Fruit fly (Drosophila melanogaster): ENCODE measurements around the gene CG6602.

The CG6602 gene

dm6 chr3L:6068178-6068577, 3.8 kb upstream of the CG6602 start:
- TF ChIP-seq toe (GFP tag; optimal IDR thresholded peaks at IDR 0.05) (no peak), Clk (GFP tag; optimal IDR thresholded peaks at IDR 0.05) (no peak), bab1 (GFP tag; optimal IDR thresholded peaks at IDR 0.05) (no peak), pad (GFP tag; optimal IDR thresholded peaks at IDR 0.05) (no peak), CG12768 (GFP tag; optimal IDR thresholded peaks at IDR 0.05) (no peak), CG14711 (tag; optimal IDR thresholded peaks at IDR 0.05) (no peak), CG5204 (GFP tag; optimal IDR thresholded peaks at IDR 0.05) (no peak), tj (GFP tag; optimal IDR thresholded peaks at IDR 0.05) (no peak), CG11617 (GFP tag; optimal IDR thresholded peaks at IDR 0.05) (no peak)

DNA sequence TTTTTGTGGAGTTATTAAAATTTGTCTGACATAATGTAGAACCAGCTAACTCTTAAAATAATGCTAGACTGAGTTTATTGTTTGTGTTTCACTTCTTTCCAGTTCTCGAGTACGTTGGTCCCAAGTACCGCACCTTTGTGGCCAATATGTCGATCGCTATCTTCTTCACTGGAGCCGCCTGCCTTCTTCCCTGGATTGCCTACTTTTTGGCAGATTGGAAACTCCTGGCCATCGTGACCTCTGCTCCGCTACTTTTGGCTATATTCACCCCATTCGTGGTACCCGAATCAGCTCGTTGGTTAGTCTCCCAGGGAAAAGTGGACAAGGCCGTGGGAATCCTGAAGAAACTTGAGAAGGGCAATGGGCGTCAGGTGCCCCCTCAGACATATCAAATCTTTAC, 1.8 kb upstream of the CG6602 start:
- TF ChIP-seq toe (GFP tag; optimal IDR thresholded peaks at IDR 0.05) (no peak), CG14711 (tag; optimal IDR thresholded peaks at IDR 0.05) (no peak), cnc (optimal IDR thresholded peaks at IDR 0.05) (no peak), Clk (GFP tag; optimal IDR thresholded peaks at IDR 0.05) (no peak), Crg-1 (GFP tag; optimal IDR thresholded peaks at IDR 0.05) (no peak), pad (GFP tag; optimal IDR thresholded peaks at IDR 0.05) (no peak), CG33017 (tag; optimal IDR thresholded peaks at IDR 0.05) (no peak), CG7045 (GFP tag; optimal IDR thresholded peaks at IDR 0.05) (no peak), Mnt (GFP tag; optimal IDR thresholded peaks at IDR 0.05) (no peak), cic (GFP tag; optimal IDR thresholded peaks at IDR 0.05) (no peak), ovo (GFP tag; optimal IDR thresholded peaks at IDR 0.05) (no peak), kay (GFP tag; ENCODE audit: borderline replicate concordance) (no peak), tj (GFP tag; optimal IDR thresholded peaks at IDR 0.05) (no peak), CG1620 (GFP tag; optimal IDR thresholded peaks at IDR 0.05) (no peak), CG11617 (GFP tag; optimal IDR thresholded peaks at IDR 0.05) (no peak), bab1 (GFP tag; optimal IDR thresholded peaks at IDR 0.05) (no peak), CG7101 (tag; optimal IDR thresholded peaks at IDR 0.05) (no peak), CG12768 (GFP tag; optimal IDR thresholded peaks at IDR 0.05) (no peak)

dm6 chr3L:6074975-6075692, 3.2 kb downstream of the CG6602 start, which contains the start of the genes CG13295 and CG6610:
TSS of gene CG13295 (minus strand) at chr3L:6075245.
TSS of gene CG6610 (plus strand) at chr3L:6075536.
- TF ChIP-seq CG33017 (tag; optimal IDR thresholded peaks at IDR 0.05) (peak; percentile 10), toe (GFP tag; optimal IDR thresholded peaks at IDR 0.05) (peak; percentile 73), CG5204 (GFP tag; optimal IDR thresholded peaks at IDR 0.05) (peak; percentile 49), CG7101 (tag; optimal IDR thresholded peaks at IDR 0.05) (peak; percentile 56), CG7045 (GFP tag; optimal IDR thresholded peaks at IDR 0.05) (peak; percentile 46), bab1 (GFP tag; optimal IDR thresholded peaks at IDR 0.05) (peak; percentile 54), CG12768 (GFP tag; optimal IDR thresholded peaks at IDR 0.05) (peak; percentile 24), cnc (optimal IDR thresholded peaks at IDR 0.05) (no peak), Hr96 (GFP tag; optimal IDR thresholded peaks at IDR 0.05) (peak; percentile 71), ovo (GFP tag; optimal IDR thresholded peaks at IDR 0.05) (no peak), Clk (GFP tag; optimal IDR thresholded peaks at IDR 0.05) (peak; percentile 40), CG1620 (GFP tag; optimal IDR thresholded peaks at IDR 0.05) (peak; percentile 63), pad (GFP tag; optimal IDR thresholded peaks at IDR 0.05) (peak; percentile 25), cic (GFP tag; optimal IDR thresholded peaks at IDR 0.05) (peak; percentile 1), kay (GFP tag; ENCODE audit: borderline replicate concordance) (no peak), CG11617 (GFP tag; optimal IDR thresholded peaks at IDR 0.05) (peak; percentile 32), Mnt (GFP tag; optimal IDR thresholded peaks at IDR 0.05) (peak; percentile 46), Crg-1 (GFP tag; optimal IDR thresholded peaks at IDR 0.05) (peak; percentile 52), CG14711 (tag; optimal IDR thresholded peaks at IDR 0.05) (peak; percentile 23), tj (GFP tag; optimal IDR thresholded peaks at IDR 0.05) (no peak)

DNA sequence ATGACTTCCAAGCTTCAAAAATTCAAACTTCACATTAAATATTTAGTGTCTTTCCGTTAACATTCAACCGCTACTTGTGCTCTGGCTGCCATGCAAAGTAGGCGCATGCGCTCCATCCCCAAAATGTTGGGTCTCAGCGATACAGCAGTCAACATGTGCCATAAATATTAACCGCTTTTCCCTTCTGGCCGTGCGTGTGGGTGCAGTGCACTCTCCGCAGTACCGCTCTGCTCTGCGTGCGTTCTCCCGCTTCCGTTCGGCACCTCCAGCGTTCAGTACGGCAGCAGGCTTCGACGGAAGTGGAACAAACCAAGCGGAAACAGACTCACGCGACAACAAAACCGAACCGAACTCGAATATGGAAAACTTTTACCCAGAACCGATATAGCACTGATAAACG, 4.5 kb downstream of the CG6602 start, which contains the start of gene ssp6:
Gene ssp6, plus strand, starts transcription at position 294 of the 400 bp plus-strand sequence.
- TF ChIP-seq tj (GFP tag; optimal IDR thresholded peaks at IDR 0.05) (no peak), pad (GFP tag; optimal IDR thresholded peaks at IDR 0.05) (no peak), CG7045 (GFP tag; optimal IDR thresholded peaks at IDR 0.05) (no peak), CG33017 (tag; optimal IDR thresholded peaks at IDR 0.05) (no peak), bab1 (GFP tag; optimal IDR thresholded peaks at IDR 0.05) (no peak), CG7101 (tag; optimal IDR thresholded peaks at IDR 0.05) (no peak), cnc (optimal IDR thresholded peaks at IDR 0.05) (no peak), Mnt (GFP tag; optimal IDR thresholded peaks at IDR 0.05) (no peak)

DNA sequence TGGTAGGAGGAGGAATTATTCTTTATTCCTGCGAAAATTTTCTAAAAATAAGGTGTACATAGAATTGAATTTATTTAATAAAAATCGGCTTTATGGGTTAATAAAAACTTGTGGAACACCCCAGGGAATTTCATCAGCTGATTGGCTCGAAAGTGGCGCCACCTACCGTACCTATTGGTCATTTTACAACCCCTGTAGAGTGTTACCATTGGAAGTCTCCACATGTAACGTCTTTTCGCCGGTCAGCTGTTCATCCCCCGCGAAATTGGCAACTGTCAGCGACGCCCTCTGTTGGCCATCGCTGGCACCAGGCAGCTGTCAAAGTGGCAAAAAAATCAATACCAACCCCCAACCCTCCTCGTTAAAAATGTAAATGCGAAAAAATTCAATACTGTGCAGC, 10.6 kb downstream of the CG6602 start, which contains the start of gene CG13293:
Gene CG13293, plus strand, starts transcription at position 323 of the 400 bp plus-strand sequence.
- TF ChIP-seq CG7045 (GFP tag; optimal IDR thresholded peaks at IDR 0.05) (no peak), bab1 (GFP tag; optimal IDR thresholded peaks at IDR 0.05) (no peak), CG5204 (GFP tag; optimal IDR thresholded peaks at IDR 0.05) (no peak), CG11617 (GFP tag; optimal IDR thresholded peaks at IDR 0.05) (no peak), ovo (GFP tag; optimal IDR thresholded peaks at IDR 0.05) (no peak), pad (GFP tag; optimal IDR thresholded peaks at IDR 0.05) (no peak), cic (GFP tag; optimal IDR thresholded peaks at IDR 0.05) (no peak)

dm6 chr3L:6084446-6084845, 12.5 kb downstream of the CG6602 start:
- no peak for TF ChIP-seq CG7045 (GFP tag; optimal IDR thresholded peaks at IDR 0.05)
- TF ChIP-seq CG5204 (GFP tag; optimal IDR thresholded peaks at IDR 0.05) = peak; percentile 19

Data from whole organism, adult.